Worm (Caenorhabditis elegans): ENCODE data around the gene F11E6.10.

The F11E6.10 gene

DNA sequence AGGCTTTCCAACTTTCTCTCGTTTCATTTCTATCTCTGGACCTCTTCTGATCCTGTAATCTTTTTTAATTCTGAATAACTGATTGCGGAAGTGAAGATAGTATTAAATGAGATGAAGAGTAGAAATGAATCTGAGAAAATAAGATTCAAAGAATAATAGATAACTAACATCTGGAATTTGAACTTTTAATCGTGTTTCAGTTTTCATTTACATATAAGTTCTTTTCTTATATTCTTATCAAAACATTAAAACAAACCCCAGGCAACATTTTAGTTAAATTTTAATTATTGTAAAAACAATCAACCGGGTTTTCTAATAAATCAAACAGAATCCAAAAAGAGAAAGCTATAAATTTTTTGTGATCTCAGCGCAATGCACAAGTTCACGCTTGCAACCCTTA, 9.8 kb downstream of the F11E6.10 start:
- TF ChIP-seq unc-62 (GFP tag; optimal IDR thresholded peaks at IDR 0.05 in 1 of 2) = no peak
- TF ChIP-seq unc-62 (tag; optimal IDR thresholded peaks at IDR 0.05) = no peak
- TF ChIP-seq aha-1 (tag) = peak; percentile 92
- TF ChIP-seq duxl-1 (tag; optimal IDR thresholded peaks at IDR 0.05; ENCODE audit: poor library complexity) = no peak
- TF ChIP-seq mep-1 (tag; optimal IDR thresholded peaks at IDR 0.05) = no peak

DNA sequence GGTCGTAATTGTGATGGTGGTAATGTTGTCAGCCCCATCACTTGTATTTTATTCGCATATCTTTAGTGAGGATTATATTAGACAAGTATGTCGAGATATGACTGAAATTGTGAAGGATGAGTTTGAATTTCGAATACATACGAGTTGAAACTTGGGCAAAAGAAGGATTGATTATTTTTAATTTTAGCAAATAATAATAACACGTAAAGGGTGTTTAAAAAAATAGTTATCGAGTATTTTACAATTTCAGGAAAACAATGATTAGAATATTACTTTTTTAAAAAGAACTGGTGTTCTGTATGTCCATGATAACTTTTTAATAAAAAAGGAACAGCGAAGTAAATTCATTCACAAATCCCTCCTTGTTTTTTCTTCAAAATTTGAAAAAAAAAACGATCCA, 12.5 kb downstream of the F11E6.10 start, which contains the start of gene F11E6.8:
Gene F11E6.8 (minus strand): TSS at position 101 of the 400 bp plus-strand sequence.
- TF ChIP-seq zag-1 (tag; optimal IDR thresholded peaks at IDR 0.05) (no peak), mxl-2 (GFP tag; conservative IDR thresholded peaks at IDR 0.05) (no peak), R02D3.7 (tag; optimal IDR thresholded peaks at IDR 0.05) (no peak), mep-1 (tag; optimal IDR thresholded peaks at IDR 0.05) (no peak), snpc-4 (tag; optimal IDR thresholded peaks at IDR 0.05) (no peak), ceh-82 (tag; optimal IDR thresholded peaks at IDR 0.05) (no peak), hif-1 (tag; optimal IDR thresholded peaks at IDR 0.05) (no peak), zfp-2 (tag; optimal IDR thresholded peaks at IDR 0.05) (no peak), zfp-3 (GFP tag; conservative IDR thresholded peaks at IDR 0.05) (no peak), ces-1 (GFP tag; optimal IDR thresholded peaks at IDR 0.05) (no peak), ZK337.2 (GFP tag; IDR thresholded peaks at IDR 0.05) (no peak), vab-7 (GFP tag; IDR thresholded peaks at IDR 0.05) (no peak), pqm-1 (tag; optimal IDR thresholded peaks at IDR 0.05) (no peak)

DNA sequence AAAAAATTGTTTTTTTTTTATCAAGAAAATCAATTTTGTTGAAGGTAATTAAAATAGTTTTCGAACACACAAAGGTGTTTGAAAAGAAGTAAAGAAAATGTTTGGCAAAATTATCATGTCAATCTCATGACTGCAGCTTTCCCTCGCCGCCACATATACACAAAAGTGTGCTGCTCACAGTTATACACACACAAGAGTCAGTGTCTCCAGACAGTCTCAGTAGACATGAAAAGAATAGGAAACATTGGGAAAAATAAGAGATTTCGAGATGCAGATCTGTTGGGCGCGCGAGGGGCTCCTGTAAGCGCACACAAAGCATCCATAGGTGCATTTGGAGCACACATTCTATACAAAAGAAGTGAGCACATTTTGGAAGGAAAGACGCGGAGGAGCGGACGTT, 14.6 kb downstream of the F11E6.10 start:
- peak; percentile 64 for TF ChIP-seq dve-1 (tag; optimal IDR thresholded peaks at IDR 0.05; ENCODE audit: insufficient read depth)
- TF ChIP-seq jun-1 (tag; optimal IDR thresholded peaks at IDR 0.05) = no peak

DNA sequence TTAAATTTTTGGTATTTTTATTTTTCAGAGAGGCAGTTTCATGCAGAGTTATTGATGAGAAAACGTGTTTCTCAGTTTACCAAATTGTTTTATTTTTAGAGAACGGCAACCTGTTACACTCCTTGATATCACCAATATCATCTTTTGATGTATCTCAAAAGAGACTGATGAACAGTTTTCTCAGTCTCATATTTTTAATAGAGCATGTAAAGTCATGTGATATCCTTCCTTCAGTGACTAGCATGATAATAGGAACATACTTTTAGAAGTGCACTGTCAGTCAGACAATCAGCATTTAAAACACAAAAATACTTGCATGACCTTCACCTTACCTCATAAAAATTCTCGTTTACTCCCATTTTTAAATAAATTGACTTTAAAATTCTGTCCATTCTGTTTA, 20.5 kb downstream of the F11E6.10 start, which contains the start of gene F11E6.11:
Gene F11E6.11 (plus strand): TSS at position 325 of the 400 bp plus-strand sequence.
- peak; percentile 23 for TF ChIP-seq nhr-28 (tag; optimal IDR thresholded peaks at IDR 0.05)
- no peak for TF ChIP-seq T20F7.1 (GFP tag; optimal IDR thresholded peaks at IDR 0.05)
- TF ChIP-seq dve-1 (tag; optimal IDR thresholded peaks at IDR 0.05; ENCODE audit: insufficient read depth) = peak; percentile 40
- TF ChIP-seq mxl-2 (GFP tag; conservative IDR thresholded peaks at IDR 0.05) = no peak
- peak; percentile 4 for TF ChIP-seq hlh-11 (tag; optimal IDR thresholded peaks at IDR 0.05)
- TF ChIP-seq ZK337.2 (GFP tag; IDR thresholded peaks at IDR 0.05) = no peak
- peak; percentile 77 for TF ChIP-seq hlh-30 (tag; optimal IDR thresholded peaks at IDR 0.05; ENCODE audit: insufficient read depth)
- peak in 1 of 2 experiments; percentile 20 for TF ChIP-seq mdl-1 (tag; optimal IDR thresholded peaks at IDR 0.05)

DNA sequence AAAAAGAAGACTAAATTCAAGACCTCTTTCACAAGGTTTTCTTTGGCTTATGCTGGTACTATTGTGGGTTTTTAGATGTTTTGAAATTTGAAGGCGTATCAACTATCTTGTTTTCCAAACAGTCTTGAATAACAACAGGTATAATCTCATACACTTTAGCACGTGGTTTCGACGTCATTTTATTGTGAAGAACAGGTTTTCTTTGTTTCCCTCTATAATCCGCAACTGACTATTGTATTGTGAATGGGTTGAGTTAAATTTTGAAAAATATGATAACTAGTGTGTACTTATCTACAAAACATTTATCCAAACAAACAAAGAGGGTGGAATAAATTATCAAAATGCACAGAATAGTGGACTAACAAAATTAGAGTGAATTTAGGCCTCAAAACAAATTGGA, 21.7 kb downstream of the F11E6.10 start:
- TF ChIP-seq daf-16 (GFP tag; optimal IDR thresholded peaks at IDR 0.05) (no peak), daf-16 (tag; optimal IDR thresholded peaks at IDR 0.05) (peak; percentile 46), mdl-1 (tag; optimal IDR thresholded peaks at IDR 0.05) (peak in 1 of 2 experiments; percentile 52), hlh-30 (tag; optimal IDR thresholded peaks at IDR 0.05; ENCODE audit: insufficient read depth) (peak; percentile 60), set-16 (GFP tag; IDR thresholded peaks at IDR 0.05) (no peak), nhr-102 (tag; optimal IDR thresholded peaks at IDR 0.05) (no peak), fos-1 (tag; optimal IDR thresholded peaks at IDR 0.05) (no peak), nhr-25 (tag; optimal IDR thresholded peaks at IDR 0.05; ENCODE audit: borderline replicate concordance, insufficient read depth) (no peak), dve-1 (tag; optimal IDR thresholded peaks at IDR 0.05; ENCODE audit: insufficient read depth) (peak; percentile 51)

DNA sequence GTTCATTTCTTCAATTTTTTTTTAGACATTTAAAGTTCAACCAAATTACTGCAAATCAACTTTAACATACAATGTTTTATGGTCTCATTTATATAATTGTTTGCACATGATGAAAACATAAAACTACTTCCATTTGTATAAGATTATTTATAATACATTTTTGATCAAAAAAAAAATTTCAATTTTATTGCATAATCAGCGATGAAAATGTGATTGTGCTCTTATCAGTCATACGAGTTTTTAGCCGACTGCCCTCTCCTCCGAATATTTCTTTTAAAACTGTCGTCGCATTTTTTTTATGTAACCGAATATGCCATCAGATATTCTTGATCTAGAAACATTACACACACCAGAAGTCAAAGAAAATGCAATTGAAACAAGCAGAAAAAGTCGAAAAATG, 22.5 kb downstream of the F11E6.10 start, which contains the start of gene F08A7.1:
Gene F08A7.1 (plus strand): TSS at position 191 of the 400 bp plus-strand sequence.
- TF ChIP-seq nhr-28 (tag; optimal IDR thresholded peaks at IDR 0.05) (peak; percentile 67), cey-2 (tag; optimal IDR thresholded peaks at IDR 0.05; ENCODE audit: borderline replicate concordance, insufficient read depth) (no peak), php-3 (GFP tag; IDR thresholded peaks at IDR 0.05) (peak; percentile 64), set-16 (GFP tag; IDR thresholded peaks at IDR 0.05) (no peak), pqm-1 (tag; optimal IDR thresholded peaks at IDR 0.05) (peak; percentile 72), nhr-77 (tag; optimal IDR thresholded peaks at IDR 0.05) (peak; percentile 0), lin-29 (GFP tag; IDR thresholded peaks at IDR 0.05) (no peak), hlh-11 (tag; optimal IDR thresholded peaks at IDR 0.05) (peak; percentile 24), duxl-1 (tag; optimal IDR thresholded peaks at IDR 0.05; ENCODE audit: poor library complexity) (no peak), dve-1 (tag; optimal IDR thresholded peaks at IDR 0.05; ENCODE audit: insufficient read depth) (peak; percentile 56), nhr-111 (GFP tag; optimal IDR thresholded peaks at IDR 0.05) (no peak), ZK337.2 (GFP tag; IDR thresholded peaks at IDR 0.05) (no peak), madf-5 (GFP tag; IDR thresholded peaks at IDR 0.05) (no peak), hlh-30 (tag; optimal IDR thresholded peaks at IDR 0.05; ENCODE audit: insufficient read depth) (peak; percentile 12), ztf-11 (tag; optimal IDR thresholded peaks at IDR 0.05) (no peak), spr-1 (tag; optimal IDR thresholded peaks at IDR 0.05) (no peak), daf-16 (GFP tag; optimal IDR thresholded peaks at IDR 0.05) (no peak), daf-16 (tag; optimal IDR thresholded peaks at IDR 0.05) (peak; percentile 48), aly-2 (tag; optimal IDR thresholded peaks at IDR 0.05) (no peak)

Data from whole organism, L4 larva.